Fruit fly (Drosophila melanogaster) whole organism, embryonic: ENCODE data around the gene Polr1D.

Source experiments
- Aef1 ChIP-seq: fragments of 200-800 bp; sonication (Bioruptor generic); IDR thresholded peaks from 3 replicates; pipeline ENCODE4 v1.3.6; 2022; ENCODE audit warnings: missing biosample characterization, missing genetic modification characterization
- C15 ChIP-seq: fragments of 200-800 bp; sonication (Bioruptor generic); IDR thresholded peaks from 3 replicates; pipeline ENCODE4 v1.3.6; 2022; ENCODE audit warnings: missing biosample characterization, missing genetic modification characterization
- CG12299 ChIP-seq: fragments of 200-800 bp; sonication (Bioruptor generic); optimal IDR thresholded peaks from 2 replicates; lab custom pipeline; 2018; ENCODE audit warnings: missing biosample characterization, mild to moderate bottlenecking, missing genetic modification characterization
- CG12769 ChIP-seq: fragments of 200-800 bp; sonication (Bioruptor generic); optimal IDR thresholded peaks from 2 replicates; lab custom pipeline; 2019; ENCODE audit warnings: missing biosample characterization, mild to moderate bottlenecking, missing genetic modification characterization, moderate library complexity
- CG13424 ChIP-seq: fragments of 200-800 bp; sonication (Bioruptor generic); optimal IDR thresholded peaks from 2 replicates; lab custom pipeline; 2019; ENCODE audit warnings: missing biosample characterization, mild to moderate bottlenecking, missing genetic modification characterization, moderate library complexity
- CG13894 ChIP-seq: fragments of 200-800 bp; sonication (Bioruptor generic); optimal IDR thresholded peaks from 3 replicates; lab custom pipeline; 2018; ENCODE audit warnings: missing biosample characterization, mild to moderate bottlenecking, missing genetic modification characterization, moderate library complexity
- CG14014 ChIP-seq: fragments of 200-800 bp; sonication (Bioruptor generic); IDR thresholded peaks from 2 replicates; pipeline ENCODE4 v1.3.6; 2022; ENCODE audit warnings: missing biosample characterization, missing genetic modification characterization
- CG15601 ChIP-seq: fragments of 200-800 bp; sonication (Bioruptor generic); optimal IDR thresholded peaks from 3 replicates; lab custom pipeline; 2019; ENCODE audit warnings: missing biosample characterization, mild to moderate bottlenecking, missing genetic modification characterization, moderate library complexity
- CG18011 ChIP-seq: fragments of 200-800 bp; sonication (Bioruptor generic); optimal IDR thresholded peaks from 2 replicates; lab custom pipeline; 2017; ENCODE audit warnings: missing biosample characterization, missing genetic modification characterization, mild to moderate bottlenecking, moderate library complexity, missing genotype
- CG2678 ChIP-seq: fragments of 200-800 bp; sonication (Bioruptor generic); optimal IDR thresholded peaks from 3 replicates; lab custom pipeline; 2019; ENCODE audit warnings: missing biosample characterization, mild to moderate bottlenecking, missing genetic modification characterization, moderate library complexity
- CG2875 ChIP-seq: fragments of 200-800 bp; sonication (Bioruptor generic); optimal IDR thresholded peaks from 2 replicates; lab custom pipeline; 2017; ENCODE audit warnings: missing biosample characterization, mild to moderate bottlenecking, missing genetic modification characterization, missing genetic modification reagents
- CG31224 ChIP-seq: fragments of 200-800 bp; sonication (Bioruptor generic); IDR thresholded peaks from 2 replicates; pipeline ENCODE4 v1.3.6; 2022; ENCODE audit warnings: missing biosample characterization, missing genetic modification characterization
- CG3163 ChIP-seq: fragments of 200-800 bp; sonication (Bioruptor generic); optimal IDR thresholded peaks from 3 replicates; lab custom pipeline; 2016; ENCODE audit warnings: missing biosample characterization, missing genetic modification characterization
- CG34422 ChIP-seq: fragments of 200-800 bp; sonication (Bioruptor generic); IDR thresholded peaks from 3 replicates; pipeline ENCODE4 v1.3.6; 2022; ENCODE audit warnings: missing biosample characterization, missing genetic modification characterization
- CG42726 ChIP-seq: fragments of 200-800 bp; sonication (Bioruptor generic); IDR thresholded peaks from 2 replicates; pipeline ENCODE4 v1.3.6; 2022; ENCODE audit warnings: missing biosample characterization, missing genetic modification characterization; ENCODE audit not compliant: partially characterized antibody
- CG4424 ChIP-seq: fragments of 200-800 bp; sonication (Bioruptor generic); optimal IDR thresholded peaks from 3 replicates; lab custom pipeline; 2016; ENCODE audit warnings: missing biosample characterization, missing genetic modification characterization
- CG7372 ChIP-seq: fragments of 200-800 bp; sonication (Bioruptor generic); IDR thresholded peaks from 2 replicates; pipeline ENCODE4 v1.3.6; 2022; ENCODE audit warnings: missing biosample characterization, missing genetic modification characterization
- Dad ChIP-seq: fragments of 200-800 bp; sonication (Bioruptor generic); optimal IDR thresholded peaks from 3 replicates; lab custom pipeline; 2016; ENCODE audit warnings: missing biosample characterization, missing genetic modification characterization
- Fer2 ChIP-seq: fragments of 200-800 bp; sonication (Bioruptor generic); optimal IDR thresholded peaks from 2 replicates; lab custom pipeline; 2018; ENCODE audit warnings: missing biosample characterization, mild to moderate bottlenecking, missing genetic modification characterization, moderate library complexity
- Hr78 ChIP-seq, 2 experiments: fragments of 200-800 bp in 1 of 2; fragments of >200 bp in 1 of 2; sonication (Bioruptor generic) in 1 of 2; optimal IDR thresholded peaks; 2 replicates each; lab custom pipeline; 2017 to 2019; ENCODE audit warnings: missing biosample characterization in 2 of 2, missing genetic modification characterization in 2 of 2, mild to moderate bottlenecking in 1 of 2, moderate library complexity in 1 of 2
- Lim3 ChIP-seq: fragments of 200-800 bp; sonication (Bioruptor generic); IDR thresholded peaks from 2 replicates; pipeline ENCODE4 v1.3.6; 2022; ENCODE audit warnings: missing biosample characterization, missing genetic modification characterization
- MTF-1 ChIP-seq: fragments of 200-800 bp; sonication (Bioruptor generic); optimal IDR thresholded peaks from 2 replicates; lab custom pipeline; 2018; ENCODE audit warnings: missing biosample characterization, mild to moderate bottlenecking, missing genetic modification characterization, borderline replicate concordance
- Med ChIP-seq: fragments of 200-800 bp; sonication (Bioruptor generic); peaks from one replicate; lab custom pipeline; 2016; ENCODE audit warnings: missing biosample characterization, missing genetic modification characterization, mild to moderate bottlenecking, inconsistent platforms, moderate library complexity
- Mrtf ChIP-seq: fragments of 200-800 bp; sonication (Bioruptor generic); IDR thresholded peaks from 3 replicates; pipeline ENCODE4 v1.3.6; 2022; ENCODE audit warnings: missing biosample characterization, missing genetic modification characterization
- Pdp1 ChIP-seq, 2 experiments: fragments of 200-800 bp; sonication (Bioruptor generic); optimal IDR thresholded peaks; 3 replicates each; lab custom pipeline; 2016; ENCODE audit warnings: missing biosample characterization in 2 of 2, missing genetic modification characterization in 2 of 2, mild to moderate bottlenecking in 1 of 2, moderate library complexity in 1 of 2
- TFAM ChIP-seq: fragments of 200-800 bp; sonication (Bioruptor generic); optimal IDR thresholded peaks from 2 replicates; lab custom pipeline; 2017; ENCODE audit warnings: missing biosample characterization, missing genetic modification characterization, inconsistent platforms
- Vsx1 ChIP-seq: fragments of 200-800 bp; sonication (Bioruptor generic); optimal IDR thresholded peaks from 2 replicates; lab custom pipeline; 2017; ENCODE audit warnings: missing biosample characterization, mild to moderate bottlenecking, missing genetic modification characterization, missing genetic modification reagents
- abd-A ChIP-seq: fragments of 200-800 bp; sonication (Bioruptor generic); optimal IDR thresholded peaks from 3 replicates; lab custom pipeline; 2019; ENCODE audit warnings: missing biosample characterization, mild to moderate bottlenecking, missing genetic modification characterization, moderate library complexity
- ap ChIP-seq: fragments of 200-800 bp; sonication (Bioruptor generic); IDR thresholded peaks from 2 replicates; pipeline ENCODE4 v1.3.6; 2022; ENCODE audit warnings: missing biosample characterization, missing genetic modification characterization
- bbx ChIP-seq: fragments of 200-800 bp; sonication (Bioruptor generic); IDR thresholded peaks from 2 replicates; pipeline ENCODE4 v1.3.6; 2022; ENCODE audit warnings: missing biosample characterization, missing genetic modification characterization; ENCODE audit not compliant: partially characterized antibody
- bsh ChIP-seq, 2 experiments: fragments of 200-800 bp; sonication (Bioruptor generic); optimal IDR thresholded peaks; 2 replicates each; lab custom pipeline; 2017 to 2018; ENCODE audit warnings: mild to moderate bottlenecking in 2 of 2, missing biosample characterization in 2 of 2, missing genetic modification characterization in 2 of 2, moderate library complexity in 1 of 2
- btn ChIP-seq: fragments of 200-800 bp; sonication (Bioruptor generic); optimal IDR thresholded peaks from 2 replicates; lab custom pipeline; 2016; ENCODE audit warnings: missing biosample characterization, missing genetic modification characterization
- cg ChIP-seq: fragments of 200-800 bp; sonication (Bioruptor generic); optimal IDR thresholded peaks from 3 replicates; lab custom pipeline; 2019; ENCODE audit warnings: missing biosample characterization, mild to moderate bottlenecking, missing genetic modification characterization, moderate library complexity
- chinmo ChIP-seq: fragments of 200-800 bp; sonication (Bioruptor generic); IDR thresholded peaks from 4 replicates; pipeline ENCODE4 v1.3.6; 2022; ENCODE audit warnings: missing biosample characterization, missing genetic modification characterization; ENCODE audit not compliant: partially characterized antibody
- chm ChIP-seq: fragments of 200-800 bp; sonication (Bioruptor generic); IDR thresholded peaks from 2 replicates; pipeline ENCODE4 v1.3.6; 2022; ENCODE audit warnings: missing biosample characterization, missing genetic modification characterization
- esg ChIP-seq: fragments of 200-800 bp; sonication (Bioruptor generic); conservative IDR thresholded peaks from 2 replicates; pipeline ENCODE4 v1.3.6; 2022; ENCODE audit warnings: missing biosample characterization, missing genetic modification characterization
- exex ChIP-seq: fragments of 200-800 bp; sonication (Bioruptor generic); optimal IDR thresholded peaks from 4 replicates; lab custom pipeline; 2018; ENCODE audit warnings: missing biosample characterization, mild to moderate bottlenecking, missing genetic modification characterization, moderate library complexity
- gce ChIP-seq: fragments of 200-800 bp; sonication (Bioruptor generic); IDR thresholded peaks from 3 replicates; pipeline ENCODE4 v1.3.6; 2022; ENCODE audit warnings: missing biosample characterization, missing genetic modification characterization
- grn ChIP-seq: fragments of 200-800 bp; sonication (Bioruptor generic); optimal IDR thresholded peaks from 3 replicates; lab custom pipeline; 2017; ENCODE audit warnings: missing biosample characterization, missing genetic modification characterization
- kni ChIP-seq: fragments of 200-800 bp; sonication (Bioruptor generic); optimal IDR thresholded peaks from 3 replicates; lab custom pipeline; 2017; ENCODE audit warnings: mild to moderate bottlenecking, missing biosample characterization, missing genetic modification reagents, missing genetic modification characterization
- lola ChIP-seq, 3 experiments: fragments of >200 bp in 2 of 3; fragments of 200-800 bp in 1 of 3; sonication (Bioruptor generic) in 1 of 3; optimal IDR thresholded peaks; 2 replicates each; lab custom pipeline; 2017 to 2019; ENCODE audit warnings: missing biosample characterization in 3 of 3, missing genetic modification characterization in 3 of 3, mild to moderate bottlenecking in 1 of 3, moderate library complexity in 1 of 3
- org-1 ChIP-seq: fragments of 200-800 bp; sonication (Bioruptor generic); optimal IDR thresholded peaks from 2 replicates; lab custom pipeline; 2017; ENCODE audit warnings: missing biosample characterization, missing genetic modification characterization
- sd ChIP-seq: fragments of 200-800 bp; sonication (Bioruptor generic); optimal IDR thresholded peaks from 3 replicates; lab custom pipeline; 2018; ENCODE audit warnings: missing biosample characterization, mild to moderate bottlenecking, missing genetic modification characterization, moderate library complexity
- sens ChIP-seq: fragments of 200-800 bp; sonication (Bioruptor generic); peaks from one replicate; lab custom pipeline; 2016; ENCODE audit warnings: missing biosample characterization, missing genetic modification characterization
- sens-2 ChIP-seq: fragments of 200-800 bp; sonication (Bioruptor generic); IDR thresholded peaks from 2 replicates; pipeline ENCODE4 v1.3.6; 2022; ENCODE audit warnings: missing biosample characterization, missing genetic modification characterization
- sug ChIP-seq: fragments of 200-800 bp; optimal IDR thresholded peaks from 2 replicates; lab custom pipeline; 2019; ENCODE audit warnings: missing biosample characterization, mild to moderate bottlenecking, missing genetic modification characterization, moderate library complexity
- twi ChIP-seq: fragments of 200-800 bp; optimal IDR thresholded peaks from 2 replicates; lab custom pipeline; 2019; ENCODE audit warnings: missing biosample characterization, mild to moderate bottlenecking, missing genetic modification characterization, moderate library complexity
- tx ChIP-seq: fragments of 200-800 bp; sonication (Bioruptor generic); optimal IDR thresholded peaks from 2 replicates; lab custom pipeline; 2016; ENCODE audit warnings: missing biosample characterization, missing genetic modification characterization
- vnd ChIP-seq: fragments of 200-800 bp; sonication (Bioruptor generic); IDR thresholded peaks from 3 replicates; pipeline ENCODE4 v1.3.6; 2022; ENCODE audit warnings: missing biosample characterization, missing genetic modification characterization; ENCODE audit not compliant: partially characterized antibody

Polr1D gene

dm6 chr2L:19096361-19096760, 38.7 kb downstream of the Polr1D start:
- no peak for TF ChIP-seq CG3163 (GFP tag; lab: Kevin White, UChicago)
- peak; percentile 7 for TF ChIP-seq cg (GFP tag; lab: Kevin White, UChicago)
- TF ChIP-seq Med (GFP tag; lab: Kevin White, UChicago): peak; percentile 25
- TF ChIP-seq CG12299 (tag; lab: Kevin White, UChicago): no peak
- TF ChIP-seq Aef1 (GFP tag; lab: Robert Waterston, UW): no peak
- TF ChIP-seq Vsx1 (GFP tag; lab: Kevin White, UChicago): peak; percentile 96
- peak; percentile 92 for TF ChIP-seq twi (tag; lab: Kevin White, UChicago)
- TF ChIP-seq CG12769 (tag; lab: Kevin White, UChicago): peak; percentile 20
- TF ChIP-seq Fer2 (tag; lab: Kevin White, UChicago): no peak
- 0 out of 2 replicates have a peak, but pooled peaks have one; percentile 56 for TF ChIP-seq Lim3 (GFP tag; lab: Robert Waterston, UW)
- TF ChIP-seq bbx: no peak
- peak; percentile 71 for TF ChIP-seq sens-2 (GFP tag; lab: Robert Waterston, UW)
- TF ChIP-seq exex: peak; percentile 60
- peak; percentile 80 for TF ChIP-seq grn (GFP tag; lab: Kevin White, UChicago)
- peak; percentile 8 for TF ChIP-seq CG15601 (tag; lab: Kevin White, UChicago)
- TF ChIP-seq vnd (GFP tag; lab: Robert Waterston, UW): peak; percentile 82
- peak; percentile 62 for TF ChIP-seq sd
- TF ChIP-seq CG34422 (GFP tag; lab: Robert Waterston, UW): 0 out of 3 replicates have a peak, but pooled peaks have one; percentile 11
- TF ChIP-seq kni (GFP tag; lab: Kevin White, UChicago): peak; percentile 19
- 0 out of 3 replicates have a peak, but pooled peaks have one; percentile 27 for TF ChIP-seq gce
- peak; percentile 24 for TF ChIP-seq CG2875
- peak; percentile 80 for TF ChIP-seq sens (GFP tag; lab: Kevin White, UChicago)
- no peak for TF ChIP-seq tx (GFP tag; lab: Kevin White, UChicago)
- TF ChIP-seq sug (tag; lab: Kevin White, UChicago): peak; percentile 34
- TF ChIP-seq org-1 (GFP tag; lab: Kevin White, UChicago): no peak
- peak in 1 of 2 experiments; percentile 55 for TF ChIP-seq Hr78 (GFP tag; optimal IDR thresholded peaks at IDR 0.05; lab: Kevin White, UChicago)
- peak in 1 of 2 experiments; percentile 90 for TF ChIP-seq Pdp1 (GFP tag; optimal IDR thresholded peaks at IDR 0.05; lab: Kevin White, UChicago)
- no peak for TF ChIP-seq btn
- TF ChIP-seq, all 482 proteins: peak for 20

DNA sequence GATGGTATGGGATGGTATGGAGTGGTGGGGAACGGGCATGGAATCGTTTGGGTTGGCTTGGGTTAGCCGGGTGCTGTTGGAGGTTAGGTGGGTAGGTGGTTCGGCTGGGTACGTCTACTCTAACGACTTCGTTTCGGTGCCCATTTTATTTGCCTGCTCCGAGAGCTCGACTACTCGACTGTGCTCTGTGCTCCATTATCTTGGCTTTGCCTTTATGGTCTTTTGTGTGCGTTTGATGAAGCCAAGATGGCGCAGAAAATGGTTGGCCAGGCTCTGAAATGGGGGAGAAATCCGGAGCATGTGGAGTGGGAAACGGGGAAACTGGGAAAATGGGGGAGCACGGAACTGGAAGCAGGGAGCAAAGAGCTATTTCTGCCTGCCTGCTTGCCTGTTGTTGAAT, 41.2 kb downstream of the Polr1D start:
- TF ChIP-seq CG13894 (tag; lab: Kevin White, UChicago) (peak; percentile 13), CG2678 (no peak), chm (GFP tag; lab: Robert Waterston, UW) (no peak), Mrtf (0 out of 3 replicates have a peak, but pooled peaks have one; percentile 13), MTF-1 (GFP tag; lab: Kevin White, UChicago) (no peak), lola (GFP tag; optimal IDR thresholded peaks at IDR 0.05; lab: Kevin White, UChicago) (no peak), CG14014 (no peak), CG18011 (GFP tag; lab: Kevin White, UChicago) (no peak), abd-A (tag; lab: Kevin White, UChicago) (peak; percentile 93), CG42726 (GFP tag; lab: Robert Waterston, UW) (no peak), bsh (GFP tag; optimal IDR thresholded peaks at IDR 0.05; lab: Kevin White, UChicago) (no peak), CG7372 (GFP tag; lab: Robert Waterston, UW) (no peak), Pdp1 (GFP tag; optimal IDR thresholded peaks at IDR 0.05; lab: Kevin White, UChicago) (no peak), CG4424 (no peak), Dad (GFP tag; lab: Kevin White, UChicago) (no peak), ap (GFP tag; lab: Robert Waterston, UW) (no peak), CG31224 (GFP tag; lab: Robert Waterston, UW) (no peak), TFAM (GFP tag; lab: Kevin White, UChicago) (no peak), Aef1 (GFP tag; lab: Robert Waterston, UW) (no peak), C15 (GFP tag; lab: Robert Waterston, UW) (no peak), chinmo (GFP tag; lab: Robert Waterston, UW) (0 out of 4 replicates have a peak, but pooled peaks have one; percentile 12), CG13424 (no peak), esg (GFP tag; lab: Robert Waterston, UW) (no peak)
